Worm (Caenorhabditis elegans) whole organism, mixed stage, embryonic: ENCODE results near the gene ptp-5.1.

ENCODE experiments used
- M03D4.4 ChIP-seq: sonication (generic microtip); optimal IDR thresholded peaks from 2 replicates; lab custom pipeline; 2017; ENCODE audit warnings: mild to moderate bottlenecking, missing genetic modification characterization, missing compliant biosample characterization
- bed-3 ChIP-seq: fragments of 200-800 bp; sonication (Bioruptor generic); optimal IDR thresholded peaks from 3 replicates; lab custom pipeline; 2018; ENCODE audit warnings: mild to moderate bottlenecking, missing genetic modification characterization, moderate library complexity, missing compliant biosample characterization
- blmp-1 ChIP-seq: fragments of 150-350 bp; optimal IDR thresholded peaks from 2 replicates; lab custom pipeline; 2014; ENCODE audit warnings: missing biosample characterization, missing genetic modification characterization
- ceh-39 ChIP-seq: fragments of 150-350 bp; optimal IDR thresholded peaks from 2 replicates; lab custom pipeline; 2014; ENCODE audit warnings: missing biosample characterization, missing genetic modification characterization
- ceh-43 ChIP-seq: fragments of 200-800 bp; sonication (Bioruptor generic); optimal IDR thresholded peaks from 2 replicates; lab custom pipeline; 2018; ENCODE audit warnings: mild to moderate bottlenecking, missing genetic modification characterization, moderate library complexity, missing compliant biosample characterization
- ceh-83 ChIP-seq: fragments of 200-800 bp; sonication (Bioruptor generic); optimal IDR thresholded peaks from 2 replicates; lab custom pipeline; 2018; ENCODE audit warnings: mild to moderate bottlenecking, missing genetic modification characterization, missing compliant biosample characterization
- ces-1 ChIP-seq: fragments of 150-350 bp; optimal IDR thresholded peaks from 2 replicates; lab custom pipeline; 2014; ENCODE audit warnings: missing biosample characterization, missing genetic modification reagents, missing genetic modification characterization
- cnd-1 ChIP-seq: fragments of 200-800 bp; sonication (Bioruptor generic); optimal IDR thresholded peaks from 2 replicates; lab custom pipeline; 2018; ENCODE audit warnings: mild to moderate bottlenecking, missing genetic modification characterization, missing compliant biosample characterization
- drap-1 ChIP-seq: fragments of 200-800 bp; sonication (Bioruptor generic); optimal IDR thresholded peaks from 3 replicates; lab custom pipeline; 2018; ENCODE audit warnings: mild to moderate bottlenecking, missing genetic modification characterization, missing compliant biosample characterization
- elt-1 ChIP-seq: sonication (generic microtip); optimal IDR thresholded peaks from 2 replicates; lab custom pipeline; 2017; ENCODE audit warnings: missing genetic modification characterization, mild to moderate bottlenecking, missing compliant biosample characterization, antibody characterized with exemption, moderate library complexity, borderline replicate concordance; ENCODE audit not compliant: insufficient read depth
- elt-3 ChIP-seq: fragments of 150-350 bp; optimal IDR thresholded peaks from 2 replicates; lab custom pipeline; 2014; ENCODE audit warnings: missing biosample characterization, missing genetic modification characterization
- flh-1 ChIP-seq: fragments of 200-800 bp; sonication (Bioruptor generic); optimal IDR thresholded peaks from 2 replicates; lab custom pipeline; 2018; ENCODE audit warnings: mild to moderate bottlenecking, missing genetic modification characterization, moderate library complexity, missing compliant biosample characterization
- ham-2 ChIP-seq: fragments of 200-800 bp; sonication (Bioruptor generic); optimal IDR thresholded peaks from 2 replicates; lab custom pipeline; 2018; ENCODE audit warnings: mild to moderate bottlenecking, missing genetic modification characterization, missing compliant biosample characterization
- hlh-1 ChIP-seq: fragments of 150-350 bp; optimal IDR thresholded peaks from 2 replicates; lab custom pipeline; 2014; ENCODE audit warnings: missing biosample characterization, missing genetic modification reagents, missing genetic modification characterization
- lin-13 ChIP-seq: fragments of 150-350 bp; optimal IDR thresholded peaks from 2 replicates; lab custom pipeline; 2014; ENCODE audit warnings: missing biosample characterization, missing genetic modification characterization
- lin-32 ChIP-seq: fragments of 200-800 bp; sonication (Bioruptor generic); optimal IDR thresholded peaks from 2 replicates; lab custom pipeline; 2018; ENCODE audit warnings: mild to moderate bottlenecking, missing genetic modification characterization, missing compliant biosample characterization
- lsy-2 ChIP-seq: fragments of 150-350 bp; optimal IDR thresholded peaks from 2 replicates; lab custom pipeline; 2014; ENCODE audit warnings: missing biosample characterization, missing genetic modification characterization
- mep-1 ChIP-seq: fragments of 150-350 bp; optimal IDR thresholded peaks from 2 replicates; lab custom pipeline; 2017; ENCODE audit warnings: missing biosample characterization, missing genetic modification reagents, missing genetic modification characterization, inconsistent platforms
- mls-2 ChIP-seq: sonication (generic microtip); optimal IDR thresholded peaks from 2 replicates; lab custom pipeline; 2016; ENCODE audit warnings: mild to moderate bottlenecking, missing genetic modification characterization, moderate library complexity, missing compliant biosample characterization
- nhr-12 ChIP-seq: fragments of 150-350 bp; optimal IDR thresholded peaks from 2 replicates; lab custom pipeline; 2014; ENCODE audit warnings: missing biosample characterization, missing genetic modification characterization
- nhr-2 ChIP-seq: fragments of 150-350 bp; optimal IDR thresholded peaks from 2 replicates; lab custom pipeline; 2014; ENCODE audit warnings: missing biosample characterization, missing genetic modification characterization
- nhr-237 ChIP-seq: fragments of 150-350 bp; optimal IDR thresholded peaks from 2 replicates; lab custom pipeline; 2014; ENCODE audit warnings: missing biosample characterization, missing genetic modification characterization
- nhr-28 ChIP-seq: fragments of 150-350 bp; optimal IDR thresholded peaks from 2 replicates; lab custom pipeline; 2014; ENCODE audit warnings: missing biosample characterization, missing genetic modification characterization
- pha-4 ChIP-seq: fragments of 150-350 bp; optimal IDR thresholded peaks from 2 replicates; lab custom pipeline; 2018; ENCODE audit warnings: missing biosample characterization, missing genetic modification reagents, missing genetic modification characterization
- sem-2 ChIP-seq: fragments of 200-800 bp; sonication (Bioruptor generic); optimal IDR thresholded peaks from 2 replicates; lab custom pipeline; 2018; ENCODE audit warnings: mild to moderate bottlenecking, missing genetic modification characterization, missing compliant biosample characterization
- snpc-4 ChIP-seq: fragments of 150-350 bp; optimal IDR thresholded peaks from 2 replicates; lab custom pipeline; 2014; ENCODE audit warnings: missing biosample characterization, missing genetic modification characterization
- sptf-1 ChIP-seq: sonication (generic microtip); optimal IDR thresholded peaks from 2 replicates; lab custom pipeline; 2017; ENCODE audit warnings: mild to moderate bottlenecking, missing genetic modification characterization, moderate library complexity, missing compliant biosample characterization
- tbx-8 ChIP-seq: fragments of 200-800 bp; sonication (Bioruptor generic); optimal IDR thresholded peaks from 2 replicates; lab custom pipeline; 2018; ENCODE audit warnings: mild to moderate bottlenecking, missing genetic modification characterization, moderate library complexity, missing compliant biosample characterization
- unc-120 ChIP-seq: sonication (generic microtip); optimal IDR thresholded peaks from 2 replicates; lab custom pipeline; 2017; ENCODE audit warnings: missing genetic modification characterization, missing compliant biosample characterization; ENCODE audit not compliant: poor library complexity, severe bottlenecking
- unc-39 ChIP-seq: fragments of 150-350 bp; optimal IDR thresholded peaks from 2 replicates; lab custom pipeline; 2014; ENCODE audit warnings: missing biosample characterization, missing genetic modification characterization
- unc-62 ChIP-seq: fragments of 150-350 bp; optimal IDR thresholded peaks from 2 replicates; lab custom pipeline; 2014; ENCODE audit warnings: missing biosample characterization, missing genetic modification reagents, missing genetic modification characterization
- zip-8 ChIP-seq: fragments of 150-350 bp; optimal IDR thresholded peaks from 2 replicates; lab custom pipeline; 2014; ENCODE audit warnings: missing biosample characterization, missing genetic modification characterization
- ztf-11 ChIP-seq: fragments of 150-350 bp; optimal IDR thresholded peaks from 2 replicates; lab custom pipeline; 2014; ENCODE audit warnings: missing biosample characterization, missing genetic modification characterization

Gene ptp-5.1

DNA sequence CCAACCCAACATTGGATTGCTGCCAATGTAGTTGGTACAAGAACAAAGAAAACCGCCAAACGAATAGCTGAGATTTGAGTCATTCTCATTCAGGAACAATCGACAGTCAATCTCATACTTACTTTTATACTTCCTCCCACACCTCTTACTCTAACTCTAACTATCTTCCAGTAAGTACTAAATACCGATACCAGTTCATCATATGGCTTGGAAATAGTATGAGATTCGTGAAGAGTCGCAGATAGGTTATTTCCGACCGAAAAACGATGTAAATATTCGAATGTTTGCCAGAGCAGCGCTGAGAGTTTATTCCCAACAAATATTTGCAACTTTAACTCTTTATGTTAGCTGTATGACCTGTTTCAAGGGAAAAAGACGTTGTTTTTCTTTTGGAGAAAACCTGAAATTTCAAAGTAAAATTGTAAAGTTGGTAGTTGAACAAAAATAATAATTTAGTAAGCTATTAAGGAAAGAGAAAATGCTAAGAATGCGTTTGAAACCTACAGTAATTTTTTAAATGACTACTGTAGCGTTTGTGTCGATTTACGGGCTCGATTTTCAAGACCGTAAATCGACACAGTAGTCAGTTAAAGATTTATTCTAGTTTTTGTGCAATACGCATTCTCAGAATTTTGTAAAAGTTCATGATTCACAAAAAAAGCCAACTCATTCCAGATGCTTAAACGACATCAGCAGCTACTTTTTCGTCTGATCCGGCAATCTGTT, 20.5 kb downstream of the ptp-5.1 start, which contains the start of the genes W03F8.6 and mtrf-1L:
W03F8.6 (minus strand) TSS at position 101 of the 726 bp plus-strand sequence.
mtrf-1L (plus strand) TSS at position 676 of the 726 bp plus-strand sequence.
- TF ChIP-seq ceh-39 (no peak), hlh-1 (no peak), blmp-1 (no peak), snpc-4 (no peak), unc-120 (no peak), M03D4.4 (tag; lab: Kevin White, UChicago) (no peak), mls-2 (tag; lab: Kevin White, UChicago) (no peak), bed-3 (GFP tag; lab: Kevin White, UChicago) (no peak), cnd-1 (tag; lab: Kevin White, UChicago) (no peak), elt-1 (tag; lab: Kevin White, UChicago) (no peak), sem-2 (GFP tag; lab: Kevin White, UChicago) (no peak), ces-1 (GFP tag; lab: Kevin White, UChicago) (no peak)

DNA sequence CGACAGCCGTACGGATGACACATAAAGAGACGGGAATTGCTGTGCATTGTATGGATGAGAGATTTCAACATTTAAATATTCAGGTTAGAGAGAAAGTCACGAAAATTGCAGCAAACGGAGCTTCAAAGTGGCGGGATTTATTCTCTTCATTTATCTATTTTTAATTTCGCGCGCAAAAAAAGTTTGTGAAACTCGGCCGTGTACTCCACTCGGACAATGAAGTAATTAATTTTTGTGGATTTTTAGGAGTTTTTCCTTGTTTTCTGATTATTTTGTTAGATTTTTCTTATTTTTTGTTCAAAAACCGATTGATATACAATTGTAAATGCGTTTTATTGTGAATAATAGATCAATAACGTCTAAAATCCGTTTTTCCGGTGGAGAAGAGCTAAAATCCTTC, 21.9 kb downstream of the ptp-5.1 start:
- TF ChIP-seq elt-1 (tag; lab: Kevin White, UChicago) (no peak), cnd-1 (tag; lab: Kevin White, UChicago) (no peak), unc-39 (tag; lab: Kevin White, UChicago) (no peak), ztf-11 (tag; lab: Kevin White, UChicago) (no peak)

DNA sequence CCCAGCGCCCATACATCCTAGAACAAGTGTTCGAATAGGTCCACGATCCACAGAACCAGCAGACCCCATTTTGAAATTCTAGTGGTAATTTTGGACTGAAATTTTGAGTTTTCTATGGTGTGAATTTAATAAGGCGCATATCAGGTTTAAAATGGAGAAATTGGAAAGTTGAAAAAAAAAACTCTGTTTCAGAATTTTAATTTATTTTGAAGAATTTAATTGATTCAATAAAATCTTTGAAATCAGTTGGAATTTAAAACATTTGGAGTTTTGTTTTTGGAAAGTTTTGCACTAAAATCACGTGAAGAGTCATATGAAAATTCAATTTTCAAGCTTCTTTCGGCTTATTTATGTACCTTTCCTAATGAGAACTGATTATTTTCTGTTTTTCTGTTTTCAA, 29.4 kb downstream of the ptp-5.1 start, which contains the start of gene gpa-18:
gpa-18 (minus strand) TSS at position 101 of the 400 bp plus-strand sequence.
- TF ChIP-seq unc-62 (no peak), ham-2 (GFP tag; lab: Kevin White, UChicago) (no peak), flh-1 (GFP tag; lab: Kevin White, UChicago) (no peak), ceh-83 (GFP tag; lab: Kevin White, UChicago) (no peak), cnd-1 (tag; lab: Kevin White, UChicago) (no peak), nhr-28 (tag; lab: Kevin White, UChicago) (no peak), drap-1 (no peak), mls-2 (tag; lab: Kevin White, UChicago) (no peak), unc-120 (no peak), nhr-12 (no peak), lin-32 (no peak), hlh-1 (no peak), unc-39 (tag; lab: Kevin White, UChicago) (no peak), nhr-237 (tag; lab: Kevin White, UChicago) (no peak), mep-1 (no peak), pha-4 (tag; lab: Kevin White, UChicago) (no peak)
- TF ChIP-seq, all 35 proteins: peak for 0

DNA sequence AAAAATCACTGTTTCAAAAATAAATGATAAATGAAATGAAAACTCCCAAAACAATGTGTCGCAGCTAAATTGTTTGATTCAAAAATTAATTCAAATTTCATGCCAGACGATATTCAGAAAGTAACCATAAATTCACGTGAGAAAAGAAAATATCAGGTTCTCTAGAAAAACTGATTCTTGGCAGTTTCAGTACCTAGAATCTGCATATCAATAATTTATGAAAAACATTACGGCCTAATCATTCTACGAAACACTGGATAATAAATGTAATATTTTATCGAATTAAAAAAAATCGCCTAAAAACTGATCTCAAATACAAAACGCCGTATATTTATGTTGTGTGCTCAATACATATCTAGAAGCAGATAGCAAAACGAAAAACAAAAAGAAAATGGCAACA, 34.7 kb downstream of the ptp-5.1 start:
- TF ChIP-seq sptf-1 (tag; lab: Kevin White, UChicago) (no peak), lsy-2 (no peak), zip-8 (no peak), unc-39 (tag; lab: Kevin White, UChicago) (no peak), drap-1 (no peak)
- TF ChIP-seq, all 35 proteins: peak for 0

DNA sequence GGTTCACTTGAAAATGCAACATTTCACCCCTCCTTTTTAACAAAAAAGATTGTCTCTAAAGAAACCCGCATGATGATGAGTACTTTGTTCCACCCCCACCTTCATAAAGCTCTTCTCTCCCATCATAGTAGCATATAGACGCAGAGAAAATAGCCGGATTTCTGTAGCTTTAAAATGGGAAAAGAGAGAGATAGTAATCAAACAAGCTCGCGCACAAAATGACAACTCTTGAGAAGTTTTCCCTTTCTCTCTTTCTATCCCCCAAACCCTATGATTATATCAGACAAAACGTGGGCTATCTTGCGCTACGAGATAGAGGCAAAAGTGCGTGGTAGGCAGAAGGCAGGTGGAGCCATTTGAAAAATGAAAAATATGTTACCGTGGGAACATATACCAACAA, 36.4 kb downstream of the ptp-5.1 start:
- no peak for TF ChIP-seq unc-120
- TF ChIP-seq nhr-2 (tag; lab: Kevin White, UChicago): no peak
- no peak for TF ChIP-seq cnd-1 (tag; lab: Kevin White, UChicago)
- no peak for TF ChIP-seq elt-3 (tag; lab: Kevin White, UChicago)
- TF ChIP-seq lin-13: no peak
- no peak for TF ChIP-seq unc-39 (tag; lab: Kevin White, UChicago)
- no peak for TF ChIP-seq ceh-39
- no peak for TF ChIP-seq tbx-8 (GFP tag; lab: Kevin White, UChicago)
- TF ChIP-seq ceh-43 (GFP tag; lab: Kevin White, UChicago): no peak
- TF ChIP-seq pha-4 (tag; lab: Kevin White, UChicago): no peak
